Worm (Caenorhabditis elegans) whole organism, L4 larva: ENCODE results near the gene cpt-5.

Experiments
- F10B5.3 ChIP-seq: sonication (generic microtip); optimal IDR thresholded peaks from 2 replicates; lab custom pipeline; 2016; ENCODE audit warnings: mild to moderate bottlenecking, missing genetic modification characterization, missing compliant biosample characterization
- F37D6.2 ChIP-seq: sonication (generic microtip); optimal IDR thresholded peaks from 2 replicates; lab custom pipeline; 2016; ENCODE audit warnings: mild to moderate bottlenecking, missing genetic modification characterization, missing compliant biosample characterization
- T20F7.1 ChIP-seq: fragments of 200-800 bp; sonication (Bioruptor generic); optimal IDR thresholded peaks from 2 replicates; lab custom pipeline; 2018; ENCODE audit warnings: mild to moderate bottlenecking, missing genetic modification characterization, missing compliant biosample characterization
- T26A8.4 ChIP-seq: fragments of 200-800 bp; sonication (Bioruptor generic); IDR thresholded peaks from 2 replicates; pipeline ENCODE4 v1.3.6; 2022; ENCODE audit warnings: missing genetic modification characterization, missing compliant biosample characterization
- Y48G9A.11 ChIP-seq: fragments of 200-800 bp; sonication (Bioruptor generic); IDR thresholded peaks from 2 replicates; pipeline ENCODE4 v1.3.6; 2022; ENCODE audit warnings: missing genetic modification reagents, missing genetic modification characterization, missing compliant biosample characterization
- ZK337.2 ChIP-seq: fragments of 200-800 bp; sonication (Bioruptor generic); IDR thresholded peaks from 2 replicates; pipeline ENCODE4 v1.3.6; 2022; ENCODE audit warnings: missing genetic modification reagents, missing genetic modification characterization, missing compliant biosample characterization
- ZK546.5 ChIP-seq, 2 experiments: sonication (generic microtip); optimal IDR thresholded peaks; 2 replicates each; lab custom pipeline; 2017; ENCODE audit warnings: missing biosample characterization in 2 of 2, missing genetic modification characterization in 2 of 2
- ama-1 ChIP-seq: fragments of 150-350 bp; optimal IDR thresholded peaks from 2 replicates; lab custom pipeline; 2014; ENCODE audit warnings: inconsistent platforms, mixed read lengths
- ceh-28 ChIP-seq: fragments of 150-350 bp; optimal IDR thresholded peaks from 2 replicates; lab custom pipeline; 2014; ENCODE audit warnings: missing biosample characterization, missing genetic modification reagents, missing genetic modification characterization
- ceh-82 ChIP-seq: sonication (generic microtip); optimal IDR thresholded peaks from 2 replicates; lab custom pipeline; 2017; ENCODE audit warnings: missing biosample characterization, missing genetic modification characterization
- ces-1 ChIP-seq: fragments of 150-350 bp; sonication (generic microtip); optimal IDR thresholded peaks from 4 replicates; lab custom pipeline; 2014; ENCODE audit warnings: missing biosample characterization, missing genetic modification reagents, missing genetic modification characterization
- ctbp-1 ChIP-seq: fragments of 200-800 bp; sonication (Bioruptor generic); IDR thresholded peaks from 2 replicates; pipeline ENCODE4 v1.3.6; 2022; ENCODE audit warnings: missing genetic modification reagents, missing genetic modification characterization, missing compliant biosample characterization
- daf-16 ChIP-seq, 3 experiments: sonication (generic microtip); optimal IDR thresholded peaks; 2 replicates each; lab custom pipeline; 2016 to 2017; ENCODE audit warnings: missing genetic modification characterization in 3 of 3, missing genetic modification reagents in 3 of 3, mild to moderate bottlenecking in 2 of 3, missing compliant biosample characterization in 2 of 3, missing biosample characterization in 1 of 3, moderate library complexity in 1 of 3
- dmd-6 ChIP-seq: fragments of 200-800 bp; sonication (Bioruptor generic); IDR thresholded peaks from 2 replicates; pipeline ENCODE4 v1.3.6; 2022; ENCODE audit warnings: missing genetic modification reagents, missing genetic modification characterization, missing compliant biosample characterization
- dpl-1 ChIP-seq: fragments of 150-350 bp; optimal IDR thresholded peaks from 2 replicates; lab custom pipeline; 2014; ENCODE audit warnings: missing biosample characterization, missing genetic modification reagents, missing genetic modification characterization
- dve-1 ChIP-seq: sonication (generic microtip); optimal IDR thresholded peaks from 2 replicates; lab custom pipeline; 2017; ENCODE audit warnings: antibody characterized with exemption, mild to moderate bottlenecking, missing genetic modification characterization, missing compliant biosample characterization; ENCODE audit not compliant: insufficient read depth
- gei-8 ChIP-seq: fragments of 200-800 bp; sonication (Bioruptor generic); optimal IDR thresholded peaks from 2 replicates; lab custom pipeline; 2018; ENCODE audit warnings: mild to moderate bottlenecking, missing genetic modification characterization, missing compliant biosample characterization
- hif-1 ChIP-seq, 2 experiments: sonication (generic microtip); optimal IDR thresholded peaks; 2 replicates each; lab custom pipeline; 2016 to 2017; ENCODE audit warnings: missing compliant biosample characterization in 2 of 2, missing genetic modification characterization in 2 of 2, missing genetic modification reagents in 2 of 2, missing genotype in 2 of 2, mild to moderate bottlenecking in 1 of 2
- hlh-11 ChIP-seq: fragments of 200-800 bp; sonication (Bioruptor generic); optimal IDR thresholded peaks from 2 replicates; lab custom pipeline; 2018; ENCODE audit warnings: mild to moderate bottlenecking, missing genetic modification characterization, missing compliant biosample characterization
- hlh-30 ChIP-seq: sonication (generic microtip); optimal IDR thresholded peaks from 2 replicates; lab custom pipeline; 2017; ENCODE audit warnings: antibody characterized with exemption, mild to moderate bottlenecking, missing genetic modification characterization, missing compliant biosample characterization; ENCODE audit not compliant: insufficient read depth
- hmg-1.1 ChIP-seq: fragments of 200-800 bp; sonication (Bioruptor generic); IDR thresholded peaks from 2 replicates; pipeline ENCODE4 v1.3.6; 2022; ENCODE audit warnings: missing genetic modification reagents, missing genetic modification characterization, missing compliant biosample characterization
- lin-13 ChIP-seq: fragments of 150-350 bp; optimal IDR thresholded peaks from 2 replicates; lab custom pipeline; 2014; ENCODE audit warnings: missing biosample characterization, missing genetic modification reagents, missing genetic modification characterization
- lin-15B ChIP-seq: fragments of 150-350 bp; sonication (generic microtip); optimal IDR thresholded peaks from 3 replicates; lab custom pipeline; 2014; ENCODE audit warnings: missing biosample characterization, missing genetic modification characterization
- lsy-2 ChIP-seq, 2 experiments: fragments of 150-350 bp in 1 of 2; sonication (generic microtip) in 1 of 2; optimal IDR thresholded peaks; 2 replicates each; lab custom pipeline; 2014 to 2017; ENCODE audit warnings: missing biosample characterization in 2 of 2, missing genetic modification characterization in 2 of 2
- mdl-1 ChIP-seq, 2 experiments: fragments of 150-350 bp in 1 of 2; sonication (generic microtip) in 1 of 2; optimal IDR thresholded peaks; 2 replicates each; lab custom pipeline; 2014 to 2017; ENCODE audit warnings: missing biosample characterization in 2 of 2, missing genetic modification characterization in 2 of 2
- mdt-29 ChIP-seq: fragments of 200-800 bp; sonication (Bioruptor generic); IDR thresholded peaks from 2 replicates; pipeline ENCODE4 v1.3.6; 2022; ENCODE audit warnings: missing genetic modification reagents, missing genetic modification characterization, missing compliant biosample characterization
- mep-1 ChIP-seq: fragments of 150-350 bp; sonication (generic microtip); optimal IDR thresholded peaks from 3 replicates; lab custom pipeline; 2014; ENCODE audit warnings: missing biosample characterization, missing genetic modification characterization
- mes-2 ChIP-seq: sonication (generic microtip); optimal IDR thresholded peaks from 2 replicates; lab custom pipeline; 2016; ENCODE audit warnings: missing genotype, mild to moderate bottlenecking, missing genetic modification characterization, missing compliant biosample characterization; ENCODE audit not compliant: poor library complexity, severe bottlenecking
- nhr-102 ChIP-seq: sonication (generic microtip); optimal IDR thresholded peaks from 2 replicates; lab custom pipeline; 2016; ENCODE audit warnings: mild to moderate bottlenecking, missing genetic modification characterization, moderate library complexity, missing compliant biosample characterization
- nhr-48 ChIP-seq: sonication (generic microtip); optimal IDR thresholded peaks from 2 replicates; lab custom pipeline; 2016; ENCODE audit warnings: mild to moderate bottlenecking, missing genetic modification characterization, missing compliant biosample characterization
- nhr-6 ChIP-seq: fragments of 150-350 bp; optimal IDR thresholded peaks from 2 replicates; lab custom pipeline; 2014; ENCODE audit warnings: missing biosample characterization, missing genetic modification characterization
- nhr-77 ChIP-seq: fragments of 150-350 bp; optimal IDR thresholded peaks from 2 replicates; lab custom pipeline; 2014; ENCODE audit warnings: missing biosample characterization, missing genetic modification characterization
- pha-4 ChIP-seq, 2 experiments: fragments of 150-350 bp in 1 of 2; fragments of 200-800 bp in 1 of 2; sonication (Bioruptor generic) in 1 of 2; IDR thresholded peaks in 1 of 2; optimal IDR thresholded peaks in 1 of 2; 2 replicates each; pipeline versions ENCODE4 v1.3.6 to Lab custom; 2014 to 2022; ENCODE audit warnings: missing genetic modification characterization in 2 of 2, missing genetic modification reagents in 2 of 2, missing biosample characterization in 1 of 2, missing compliant biosample characterization in 1 of 2
- php-3 ChIP-seq: fragments of 200-800 bp; sonication (Bioruptor generic); IDR thresholded peaks from 2 replicates; pipeline ENCODE4 v1.3.6; 2022; ENCODE audit warnings: missing genetic modification reagents, missing genetic modification characterization, missing compliant biosample characterization
- saeg-2 ChIP-seq: fragments of 200-800 bp; sonication (Bioruptor generic); IDR thresholded peaks from 2 replicates; pipeline ENCODE4 v1.3.6; 2022; ENCODE audit warnings: missing genetic modification reagents, missing genetic modification characterization, missing compliant biosample characterization
- sdz-12 ChIP-seq: fragments of 200-800 bp; sonication (Bioruptor generic); optimal IDR thresholded peaks from 2 replicates; lab custom pipeline; 2018; ENCODE audit warnings: mild to moderate bottlenecking, missing genetic modification characterization, missing compliant biosample characterization
- spr-3 ChIP-seq: fragments of 200-800 bp; sonication (Bioruptor generic); optimal IDR thresholded peaks from 2 replicates; lab custom pipeline; 2018; ENCODE audit warnings: mild to moderate bottlenecking, missing genetic modification characterization, missing compliant biosample characterization
- tag-97 ChIP-seq: fragments of 200-800 bp; sonication (Bioruptor generic); IDR thresholded peaks from 2 replicates; pipeline ENCODE4 v1.3.6; 2022; ENCODE audit warnings: missing genetic modification characterization, missing compliant biosample characterization
- tra-1 ChIP-seq: fragments of 200-800 bp; sonication (Bioruptor generic); IDR thresholded peaks from 2 replicates; pipeline ENCODE4 v1.3.6; 2022; ENCODE audit warnings: missing genetic modification reagents, missing genetic modification characterization, missing compliant biosample characterization
- zag-1 ChIP-seq: fragments of 150-350 bp; optimal IDR thresholded peaks from 2 replicates; lab custom pipeline; 2014; ENCODE audit warnings: missing biosample characterization, missing genetic modification characterization
- zfp-3 ChIP-seq: fragments of 200-800 bp; sonication (Bioruptor generic); conservative IDR thresholded peaks from 2 replicates; pipeline ENCODE4 v1.3.6; 2022; ENCODE audit warnings: missing genetic modification reagents, missing genetic modification characterization, missing compliant biosample characterization
- zip-2 ChIP-seq: fragments of 150-350 bp; optimal IDR thresholded peaks from 2 replicates; lab custom pipeline; 2014; ENCODE audit warnings: missing biosample characterization, missing genetic modification characterization
- ztf-7 ChIP-seq: fragments of 150-350 bp; optimal IDR thresholded peaks from 2 replicates; lab custom pipeline; 2014; ENCODE audit warnings: missing biosample characterization, missing genetic modification characterization

cpt-5 gene

DNA sequence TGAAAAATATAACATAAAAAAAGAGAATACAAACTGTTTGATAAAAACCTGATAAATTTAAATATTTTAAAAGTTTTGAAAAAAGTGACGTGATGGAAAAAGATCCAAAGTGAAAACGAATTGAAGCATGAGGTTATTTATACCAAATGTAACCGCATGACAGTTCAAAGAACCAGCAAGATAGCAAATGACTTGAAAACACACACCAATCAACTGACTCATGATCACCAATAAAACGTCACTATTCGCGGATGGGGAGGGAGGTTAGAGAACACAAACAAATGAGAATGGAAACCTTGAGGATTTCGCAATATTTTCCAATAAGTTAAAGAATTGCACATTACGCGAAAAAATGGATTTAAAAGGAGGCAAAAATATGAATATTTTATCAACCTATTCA, 36.4 kb downstream of the cpt-5 start, which contains the start of gene C06B3.7 (continued):
- TF ChIP-seq lin-13 (peak; percentile 62), T20F7.1 (peak; percentile 67), ZK546.5 (tag; optimal IDR thresholded peaks at IDR 0.05; lab: Kevin White, UChicago) (no peak), hif-1 (tag; optimal IDR thresholded peaks at IDR 0.05; lab: Kevin White, UChicago) (peak in 1 of 2 experiments; percentile 71), hlh-30 (tag; lab: Kevin White, UChicago) (peak; percentile 99), Y48G9A.11 (GFP tag; lab: Robert Waterston, UW) (no peak), mes-2 (no peak), F37D6.2 (tag; lab: Kevin White, UChicago) (no peak), mdl-1 (tag; optimal IDR thresholded peaks at IDR 0.05; lab: Kevin White, UChicago) (peak; percentile 36 to 93), pha-4 (GFP tag; IDR thresholded peaks at IDR 0.05; lab: Robert Waterston, UW) (peak; percentile 30; the same call in 1 of the 2 replicates), pha-4 (tag; optimal IDR thresholded peaks at IDR 0.05; lab: Kevin White, UChicago) (peak; percentile 41), zfp-3 (GFP tag; lab: Robert Waterston, UW) (no peak), saeg-2 (GFP tag; lab: Robert Waterston, UW) (0 out of 2 replicates have a peak, but pooled peaks have one; percentile 10), ctbp-1 (GFP tag; lab: Robert Waterston, UW) (no peak), gei-8 (GFP tag; lab: Kevin White, UChicago) (no peak), dmd-6 (GFP tag; lab: Robert Waterston, UW) (peak; percentile 95), lsy-2 (tag; optimal IDR thresholded peaks at IDR 0.05; lab: Kevin White, UChicago) (peak; percentile 63 to 88), daf-16 (GFP tag; optimal IDR thresholded peaks at IDR 0.05; lab: Kevin White, UChicago) (peak; percentile 51 to 83), daf-16 (tag; optimal IDR thresholded peaks at IDR 0.05; lab: Kevin White, UChicago) (peak; percentile 99), ceh-82 (tag; lab: Kevin White, UChicago) (no peak), nhr-102 (peak; percentile 57), ama-1 (lab: Kevin White, UChicago) (peak; percentile 81), lin-15B (tag; lab: Kevin White, UChicago) (no peak), tag-97 (GFP tag; lab: Robert Waterston, UW) (no peak), ces-1 (GFP tag; lab: Kevin White, UChicago) (no peak), dve-1 (peak; percentile 95), ztf-7 (tag; lab: Kevin White, UChicago) (peak; percentile 49), zag-1 (tag; lab: Kevin White, UChicago) (no peak), php-3 (peak; percentile 92), tra-1 (peak; percentile 62; the same call in 1 of the 2 replicates), hlh-11 (tag; lab: Kevin White, UChicago) (peak; percentile 96), nhr-6 (tag; lab: Kevin White, UChicago) (peak; percentile 91), mdt-29 (peak; percentile 78), ZK337.2 (no peak), ceh-28 (no peak), T26A8.4 (0 out of 2 replicates have a peak, but pooled peaks have one; percentile 29), sdz-12 (GFP tag; lab: Kevin White, UChicago) (no peak), F10B5.3 (no peak), mep-1 (tag; lab: Kevin White, UChicago) (peak; percentile 90), dpl-1 (GFP tag; lab: Kevin White, UChicago) (peak; percentile 52), nhr-77 (tag; lab: Kevin White, UChicago) (peak; percentile 96), hmg-1.1 (GFP tag; lab: Robert Waterston, UW) (no peak), spr-3 (GFP tag; lab: Kevin White, UChicago) (no peak), zip-2 (tag; lab: Kevin White, UChicago) (peak; percentile 83), nhr-48 (peak; percentile 75)
